Worm (Caenorhabditis elegans): Measurements from ENCODE around the gene bgnt-1.3.

bgnt-1.3 gene

ce11 chrV:16256395-16256794 lies at the start of gene bgnt-1.3:
Gene bgnt-1.3 (minus strand): TSS chrV:16256495.
- TF ChIP-seq mml-1 (tag; optimal IDR thresholded peaks at IDR 0.05) = no peak
- no peak for TF ChIP-seq ceh-28 (tag; optimal IDR thresholded peaks at IDR 0.05)
- TF ChIP-seq fkh-2 (tag; optimal IDR thresholded peaks at IDR 0.05) = no peak
- TF ChIP-seq nhr-76 (tag; optimal IDR thresholded peaks at IDR 0.05) = no peak
- no peak for TF ChIP-seq nhr-28 (tag; optimal IDR thresholded peaks at IDR 0.05)
- TF ChIP-seq zag-1 (tag; optimal IDR thresholded peaks at IDR 0.05) = no peak
- TF ChIP-seq nfya-1 (tag; optimal IDR thresholded peaks at IDR 0.05; ENCODE audit: insufficient read depth) = no peak
- TF ChIP-seq skn-1 (tag; optimal IDR thresholded peaks at IDR 0.05) = no peak
- no peak for TF ChIP-seq ama-1 (optimal IDR thresholded peaks at IDR 0.05)
- no peak for TF ChIP-seq hmg-11 (tag; optimal IDR thresholded peaks at IDR 0.05)
- TF ChIP-seq pqm-1 (tag; optimal IDR thresholded peaks at IDR 0.05) = no peak
- no peak for TF ChIP-seq egl-5 (tag; optimal IDR thresholded peaks at IDR 0.05)
- no peak for TF ChIP-seq ZK546.5 (tag; optimal IDR thresholded peaks at IDR 0.05)
- no peak for TF ChIP-seq ceh-9 (tag; optimal IDR thresholded peaks at IDR 0.05)
- no peak for TF ChIP-seq nhr-67 (tag; optimal IDR thresholded peaks at IDR 0.05)
- TF ChIP-seq eor-1 (tag; optimal IDR thresholded peaks at IDR 0.05) = no peak
- no peak for TF ChIP-seq nhr-23 (tag; optimal IDR thresholded peaks at IDR 0.05)
- no peak for TF ChIP-seq nhr-237 (tag; optimal IDR thresholded peaks at IDR 0.05)
- no peak for TF ChIP-seq aly-2 (tag; optimal IDR thresholded peaks at IDR 0.05)

- no peak for TF ChIP-seq ceh-82 (tag; optimal IDR thresholded peaks at IDR 0.05)
- TF ChIP-seq ceh-28 (tag; optimal IDR thresholded peaks at IDR 0.05) = no peak
- no peak for TF ChIP-seq nhr-76 (tag; optimal IDR thresholded peaks at IDR 0.05)
- no peak for TF ChIP-seq nhr-25 (tag; optimal IDR thresholded peaks at IDR 0.05)
- no peak for TF ChIP-seq zag-1 (tag; optimal IDR thresholded peaks at IDR 0.05)
- TF ChIP-seq nfya-1 (tag; optimal IDR thresholded peaks at IDR 0.05; ENCODE audit: insufficient read depth) = no peak
- no peak for TF ChIP-seq daf-12 (tag; optimal IDR thresholded peaks at IDR 0.05)
- TF ChIP-seq pha-4 (tag; optimal IDR thresholded peaks at IDR 0.05) = no peak
- TF ChIP-seq elt-3 (tag; optimal IDR thresholded peaks at IDR 0.05) = no peak
- no peak for TF ChIP-seq tbx-2 (tag; optimal IDR thresholded peaks at IDR 0.05)
- peak; percentile 58 for TF ChIP-seq elt-2 (tag; optimal IDR thresholded peaks at IDR 0.05)
- TF ChIP-seq jun-1 (tag; optimal IDR thresholded peaks at IDR 0.05) = no peak
- TF ChIP-seq pqm-1 (tag; optimal IDR thresholded peaks at IDR 0.05) = peak; percentile 60
- no peak for TF ChIP-seq fos-1 (tag; optimal IDR thresholded peaks at IDR 0.05)
- TF ChIP-seq elt-1 (tag; optimal IDR thresholded peaks at IDR 0.05) = no peak
Measured at ce11 chrV:16302439-16302838, 46.1 kb upstream of the bgnt-1.3 start, which contains the start of the genes C31A11.13 and oac-6. Gene C31A11.13 (minus strand): TSS chrV:16302551. Gene oac-6 (plus strand): TSS chrV:16302717.

- TF ChIP-seq elt-2 (tag; optimal IDR thresholded peaks at IDR 0.05) (no peak), egl-27 (tag; optimal IDR thresholded peaks at IDR 0.05) (no peak), jun-1 (tag; optimal IDR thresholded peaks at IDR 0.05) (no peak), nfya-1 (tag; optimal IDR thresholded peaks at IDR 0.05; ENCODE audit: insufficient read depth) (no peak), fkh-10 (GFP tag; optimal IDR thresholded peaks at IDR 0.05) (no peak), ceh-16 (tag; optimal IDR thresholded peaks at IDR 0.05) (no peak), unc-39 (tag; optimal IDR thresholded peaks at IDR 0.05) (no peak), lsy-12 (tag; optimal IDR thresholded peaks at IDR 0.05) (no peak), hmg-11 (tag; optimal IDR thresholded peaks at IDR 0.05) (no peak), nhr-237 (tag; optimal IDR thresholded peaks at IDR 0.05) (no peak)
Measured at ce11 chrV:16300276-16300675, 44.0 kb upstream of the bgnt-1.3 start, which contains the start of gene srbc-82. Gene srbc-82 (plus strand): TSS chrV:16300576.

- TF ChIP-seq eor-1 (tag; optimal IDR thresholded peaks at IDR 0.05) (no peak), ceh-82 (tag; optimal IDR thresholded peaks at IDR 0.05) (no peak), ztf-4 (tag; optimal IDR thresholded peaks at IDR 0.05) (no peak), egl-27 (tag; optimal IDR thresholded peaks at IDR 0.05) (no peak), fkh-2 (tag; optimal IDR thresholded peaks at IDR 0.05) (no peak), unc-62 (GFP tag; optimal IDR thresholded peaks at IDR 0.05) (no peak), nhr-43 (tag; optimal IDR thresholded peaks at IDR 0.05; ENCODE audit: poor library complexity, severe bottlenecking) (no peak), nhr-76 (tag; optimal IDR thresholded peaks at IDR 0.05) (no peak), ama-1 (optimal IDR thresholded peaks at IDR 0.05) (no peak), fos-1 (tag; optimal IDR thresholded peaks at IDR 0.05) (no peak), jun-1 (tag; optimal IDR thresholded peaks at IDR 0.05) (no peak), ceh-16 (tag; optimal IDR thresholded peaks at IDR 0.05) (no peak), nhr-67 (tag; optimal IDR thresholded peaks at IDR 0.05) (no peak), nhr-12 (tag; optimal IDR thresholded peaks at IDR 0.05) (no peak)
Measured at ce11 chrV:16299834-16300233, 43.5 kb upstream of the bgnt-1.3 start.
